Fruit fly (Drosophila melanogaster) whole organism, embryonic: ENCODE results near the gene CG5910.

ENCODE experiments used
- Asciz ChIP-seq: fragments of 200-800 bp; sonication (Bioruptor generic); optimal IDR thresholded peaks from 2 replicates; lab custom pipeline; 2017; ENCODE audit warnings: missing biosample characterization, mild to moderate bottlenecking, missing genetic modification characterization, missing genetic modification reagents
- CG10274 ChIP-seq: fragments of 200-800 bp; sonication (Bioruptor generic); optimal IDR thresholded peaks from 3 replicates; lab custom pipeline; 2017; ENCODE audit warnings: missing biosample characterization, mild to moderate bottlenecking, missing genetic modification characterization
- CG11085 ChIP-seq: fragments of 200-800 bp; sonication (Bioruptor generic); IDR thresholded peaks from 2 replicates; pipeline ENCODE4 v1.3.6; 2022; ENCODE audit warnings: missing biosample characterization, missing genetic modification characterization
- CG11456 ChIP-seq: fragments of 200-800 bp; sonication (Bioruptor generic); IDR thresholded peaks from 3 replicates; pipeline ENCODE4 v1.3.6; 2022; ENCODE audit warnings: missing biosample characterization, missing genetic modification characterization
- CG11696 ChIP-seq: fragments of 200-800 bp; sonication (Bioruptor generic); IDR thresholded peaks from 2 replicates; pipeline ENCODE4 v1.3.6; 2022; ENCODE audit warnings: missing biosample characterization, missing genetic modification characterization
- CG12391 ChIP-seq: fragments of 200-800 bp; sonication (Bioruptor generic); optimal IDR thresholded peaks from 3 replicates; lab custom pipeline; 2018; ENCODE audit warnings: missing biosample characterization, mild to moderate bottlenecking, missing genetic modification characterization, moderate library complexity
- CG12659 ChIP-seq: fragments of 200-800 bp; sonication (Bioruptor generic); optimal IDR thresholded peaks from 3 replicates; lab custom pipeline; 2017; ENCODE audit warnings: mild to moderate bottlenecking, missing biosample characterization, missing genetic modification reagents, missing genetic modification characterization
- CG13296 ChIP-seq: fragments of 200-800 bp; sonication (Bioruptor generic); optimal IDR thresholded peaks from 3 replicates; lab custom pipeline; 2018; ENCODE audit warnings: missing biosample characterization, mild to moderate bottlenecking, missing genetic modification characterization
- CG14710 ChIP-seq: fragments of 200-800 bp; sonication (Bioruptor generic); optimal IDR thresholded peaks from 3 replicates; lab custom pipeline; 2019; ENCODE audit warnings: missing biosample characterization, mild to moderate bottlenecking, missing genetic modification characterization, moderate library complexity
- CG15269 ChIP-seq: fragments of 200-800 bp; sonication (Bioruptor generic); optimal IDR thresholded peaks from 2 replicates; lab custom pipeline; 2018; ENCODE audit warnings: missing biosample characterization, mild to moderate bottlenecking, missing genetic modification characterization, moderate library complexity
- CG17612 ChIP-seq: fragments of 200-800 bp; sonication (Bioruptor generic); IDR thresholded peaks from 2 replicates; pipeline ENCODE4 v1.3.6; 2022; ENCODE audit warnings: missing biosample characterization, missing genetic modification characterization
- CG17802 ChIP-seq: fragments of 200-800 bp; sonication (Bioruptor generic); optimal IDR thresholded peaks from 2 replicates; lab custom pipeline; 2018; ENCODE audit warnings: missing biosample characterization, mild to moderate bottlenecking, missing genetic modification characterization, moderate library complexity
- CG18262 ChIP-seq: fragments of 200-800 bp; optimal IDR thresholded peaks from 3 replicates; lab custom pipeline; 2019; ENCODE audit warnings: missing biosample characterization, mild to moderate bottlenecking, missing genetic modification characterization, moderate library complexity
- CG18619 ChIP-seq: fragments of 200-800 bp; sonication (Bioruptor generic); optimal IDR thresholded peaks from 3 replicates; lab custom pipeline; 2017; ENCODE audit warnings: missing biosample characterization, mild to moderate bottlenecking, missing genetic modification characterization
- CG2202 ChIP-seq: fragments of 200-800 bp; sonication (Bioruptor generic); optimal IDR thresholded peaks from 2 replicates; lab custom pipeline; 2018; ENCODE audit warnings: missing biosample characterization, mild to moderate bottlenecking, missing genetic modification characterization
- CG3281 ChIP-seq: fragments of 200-800 bp; sonication (Bioruptor generic); optimal IDR thresholded peaks from 3 replicates; lab custom pipeline; 2017; ENCODE audit warnings: missing biosample characterization, mild to moderate bottlenecking, missing genetic modification characterization
- CG6175 ChIP-seq: fragments of 200-800 bp; sonication (Bioruptor generic); IDR thresholded peaks from 3 replicates; pipeline ENCODE4 v1.3.6; 2022; ENCODE audit warnings: missing biosample characterization, missing genetic modification characterization
- CG8765 ChIP-seq: fragments of 200-800 bp; sonication (Bioruptor generic); IDR thresholded peaks from 2 replicates; pipeline ENCODE4 v1.3.6; 2022; ENCODE audit warnings: missing biosample characterization, missing genetic modification characterization
- CG9797 ChIP-seq: fragments of 200-800 bp; sonication (Bioruptor generic); optimal IDR thresholded peaks from 3 replicates; lab custom pipeline; 2018; ENCODE audit warnings: missing biosample characterization, mild to moderate bottlenecking, missing genetic modification characterization
- Dip3 ChIP-seq: fragments of 200-800 bp; sonication (Bioruptor generic); optimal IDR thresholded peaks from 3 replicates; lab custom pipeline; 2016; ENCODE audit warnings: missing biosample characterization, missing genetic modification characterization
- ERR ChIP-seq: fragments of 200-800 bp; sonication (Bioruptor generic); optimal IDR thresholded peaks from 2 replicates; lab custom pipeline; 2016; ENCODE audit warnings: missing biosample characterization, missing genetic modification characterization
- Eip74EF ChIP-seq, 2 experiments: fragments of 200-800 bp in 1 of 2; fragments of >200 bp in 1 of 2; sonication (Bioruptor generic) in 1 of 2; optimal IDR thresholded peaks; 2 replicates each; lab custom pipeline; 2017 to 2019; ENCODE audit warnings: missing biosample characterization in 2 of 2, missing genetic modification characterization in 2 of 2, mild to moderate bottlenecking in 1 of 2, moderate library complexity in 1 of 2
- Ets65A ChIP-seq: fragments of 200-800 bp; sonication (Bioruptor generic); peaks from one replicate; lab custom pipeline; 2016; ENCODE audit warnings: missing biosample characterization, missing genetic modification characterization
- Fer1 ChIP-seq: fragments of 200-800 bp; sonication (Bioruptor generic); optimal IDR thresholded peaks from 2 replicates; lab custom pipeline; 2017; ENCODE audit warnings: missing biosample characterization, mild to moderate bottlenecking, missing genetic modification characterization
- Fer3 ChIP-seq: fragments of 200-800 bp; sonication (Bioruptor generic); optimal IDR thresholded peaks from 2 replicates; lab custom pipeline; 2018; ENCODE audit warnings: missing biosample characterization, mild to moderate bottlenecking, missing genetic modification characterization, moderate library complexity
- Hey ChIP-seq: fragments of 200-800 bp; sonication (Bioruptor generic); optimal IDR thresholded peaks from 3 replicates; lab custom pipeline; 2018; ENCODE audit warnings: missing biosample characterization, mild to moderate bottlenecking, missing genetic modification characterization
- Hsf ChIP-seq: fragments of 200-800 bp; sonication (Bioruptor generic); optimal IDR thresholded peaks from 3 replicates; lab custom pipeline; 2016; ENCODE audit warnings: missing biosample characterization, missing genetic modification characterization
- Neu2 ChIP-seq: fragments of 200-800 bp; sonication (Bioruptor generic); optimal IDR thresholded peaks from 3 replicates; lab custom pipeline; 2016; ENCODE audit warnings: missing biosample characterization, missing genetic modification characterization, borderline replicate concordance
- Poxn ChIP-seq: fragments of 200-800 bp; sonication (Bioruptor generic); IDR thresholded peaks from 2 replicates; pipeline ENCODE4 v1.3.6; 2022; ENCODE audit warnings: missing biosample characterization, missing genetic modification characterization
- Sry-δ ChIP-seq: fragments of 200-800 bp; sonication (Bioruptor generic); optimal IDR thresholded peaks from 2 replicates; lab custom pipeline; 2016; ENCODE audit warnings: missing biosample characterization, missing genetic modification characterization
- br ChIP-seq: fragments of >200 bp; optimal IDR thresholded peaks from 2 replicates; lab custom pipeline; 2017
- cad ChIP-seq: fragments of >200 bp; optimal IDR thresholded peaks from 2 replicates; lab custom pipeline; 2017; ENCODE audit warnings: missing biosample characterization, missing genetic modification characterization
- cwo ChIP-seq: fragments of 200-800 bp; sonication (Bioruptor generic); optimal IDR thresholded peaks from 3 replicates; lab custom pipeline; 2017; ENCODE audit warnings: missing biosample characterization, missing genetic modification characterization, mild to moderate bottlenecking, moderate library complexity, missing genetic modification reagents
- da ChIP-seq: fragments of 200-800 bp; sonication (Bioruptor generic); optimal IDR thresholded peaks from 2 replicates; lab custom pipeline; 2016; ENCODE audit warnings: missing biosample characterization, missing genetic modification characterization
- danr ChIP-seq: fragments of 200-800 bp; sonication (Bioruptor generic); IDR thresholded peaks from 2 replicates; pipeline ENCODE4 v1.3.6; 2022; ENCODE audit warnings: missing biosample characterization, missing genetic modification characterization
- dpn ChIP-seq, 2 experiments: fragments of 200-800 bp; sonication (Bioruptor generic); optimal IDR thresholded peaks; 3 replicates each; lab custom pipeline; 2016; ENCODE audit warnings: missing biosample characterization in 2 of 2, missing genetic modification characterization in 2 of 2
- gem ChIP-seq: fragments of 200-800 bp; sonication (Bioruptor generic); optimal IDR thresholded peaks from 2 replicates; lab custom pipeline; 2019; ENCODE audit warnings: missing biosample characterization, mild to moderate bottlenecking, missing genetic modification characterization, moderate library complexity
- ham ChIP-seq: fragments of 200-800 bp; sonication (Bioruptor generic); IDR thresholded peaks from 2 replicates; pipeline ENCODE4 v1.3.6; 2022; ENCODE audit warnings: missing biosample characterization, missing genetic modification characterization
- her ChIP-seq: fragments of 200-800 bp; sonication (Bioruptor generic); optimal IDR thresholded peaks from 2 replicates; lab custom pipeline; 2016; ENCODE audit warnings: missing biosample characterization, missing genetic modification characterization
- insv ChIP-seq, 2 experiments: fragments of 200-800 bp; sonication (Bioruptor generic); optimal IDR thresholded peaks; 3 replicates each; lab custom pipeline; 2016 to 2018; ENCODE audit warnings: missing biosample characterization in 2 of 2, missing genetic modification characterization in 2 of 2
- kah ChIP-seq: fragments of 200-800 bp; sonication (Bioruptor generic); optimal IDR thresholded peaks from 2 replicates; lab custom pipeline; 2018; ENCODE audit warnings: missing biosample characterization, mild to moderate bottlenecking, missing genetic modification characterization
- maf-S ChIP-seq: fragments of 200-800 bp; sonication (Bioruptor generic); optimal IDR thresholded peaks from 2 replicates; lab custom pipeline; 2016; ENCODE audit warnings: missing biosample characterization, missing genetic modification characterization
- nerfin-2 ChIP-seq: fragments of 200-800 bp; sonication (Bioruptor generic); IDR thresholded peaks from 2 replicates; pipeline ENCODE4 v1.3.6; 2022; ENCODE audit warnings: missing biosample characterization, missing genetic modification characterization; ENCODE audit not compliant: partially characterized antibody
- schlank ChIP-seq: fragments of 200-800 bp; sonication (Bioruptor generic); optimal IDR thresholded peaks from 2 replicates; lab custom pipeline; 2018; ENCODE audit warnings: missing biosample characterization, mild to moderate bottlenecking, missing genetic modification characterization
- shn ChIP-seq: fragments of 200-800 bp; sonication (Bioruptor generic); optimal IDR thresholded peaks from 3 replicates; lab custom pipeline; 2016; ENCODE audit warnings: missing biosample characterization, missing genetic modification characterization
- ssp ChIP-seq: fragments of 200-800 bp; sonication (Bioruptor generic); IDR thresholded peaks from 2 replicates; pipeline ENCODE4 v1.3.6; 2022; ENCODE audit warnings: missing biosample characterization, missing genetic modification characterization
- twi ChIP-seq: fragments of 200-800 bp; optimal IDR thresholded peaks from 2 replicates; lab custom pipeline; 2019; ENCODE audit warnings: missing biosample characterization, mild to moderate bottlenecking, missing genetic modification characterization, moderate library complexity
- wor ChIP-seq: fragments of 200-800 bp; sonication (Bioruptor generic); IDR thresholded peaks from 2 replicates; pipeline ENCODE4 v1.3.6; 2022; ENCODE audit warnings: missing biosample characterization, missing genetic modification characterization
- zen ChIP-seq: fragments of 200-800 bp; sonication (Bioruptor generic); optimal IDR thresholded peaks from 3 replicates; lab custom pipeline; 2018; ENCODE audit warnings: missing biosample characterization, mild to moderate bottlenecking, missing genetic modification characterization, moderate library complexity

CG5910 gene

DNA sequence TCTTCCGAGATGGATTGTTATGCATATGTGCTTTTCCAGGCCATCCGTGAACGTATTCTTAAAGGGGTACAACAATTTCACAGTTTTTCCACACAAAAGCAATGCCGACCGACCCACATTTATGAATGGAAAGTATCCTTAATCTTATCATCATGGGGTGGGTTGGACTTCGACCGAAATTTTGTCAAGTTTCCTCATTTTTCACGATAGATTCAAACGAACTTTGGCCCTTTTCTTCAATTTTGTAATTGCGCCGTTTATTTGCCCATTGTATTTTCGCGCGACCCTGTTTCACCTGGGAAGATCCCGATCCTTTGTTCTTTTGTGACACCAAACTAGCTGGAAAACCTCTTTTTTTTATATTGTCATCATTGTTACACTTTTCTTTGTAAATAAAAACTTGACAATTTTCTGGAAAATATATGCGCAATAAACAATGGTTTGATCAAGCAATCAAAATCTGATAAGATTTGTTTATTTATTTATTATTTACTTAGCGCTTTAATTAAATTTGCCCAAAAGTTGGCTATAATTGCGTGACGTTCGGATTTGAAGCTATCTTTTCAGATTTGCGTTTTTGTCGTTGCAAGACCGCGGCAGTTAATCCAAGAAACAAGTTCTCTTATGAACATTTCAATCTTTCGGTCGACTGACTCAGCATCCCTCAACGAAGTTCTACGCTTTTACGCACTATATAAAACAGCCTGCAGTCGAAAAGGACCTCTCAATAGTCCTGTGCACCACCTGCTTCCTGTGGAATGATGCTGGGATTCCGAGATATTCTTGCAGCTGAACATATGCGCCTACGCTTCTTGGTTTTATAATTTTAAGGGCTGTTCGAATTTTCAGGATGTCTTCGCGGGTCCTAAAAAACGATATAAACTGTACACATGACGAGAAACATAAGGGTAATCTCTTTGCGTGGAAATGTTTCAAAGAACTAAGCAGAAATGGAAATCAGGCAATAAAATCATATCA is 36.0 kb upstream of the CG5910 start (continued):
- no peak for TF ChIP-seq CG9797
- no peak for TF ChIP-seq Ets65A (GFP tag; lab: Kevin White, UChicago)
- TF ChIP-seq gem: peak; percentile 30
- no peak for TF ChIP-seq ham (GFP tag; lab: Robert Waterston, UW)
- no peak for TF ChIP-seq CG6175 (GFP tag; lab: Robert Waterston, UW)
- no peak for TF ChIP-seq da (GFP tag; lab: Kevin White, UChicago)
- peak; percentile 71 for TF ChIP-seq CG17802
- TF ChIP-seq Hey (tag; lab: Kevin White, UChicago): no peak
- TF ChIP-seq shn (GFP tag; lab: Kevin White, UChicago): no peak
- peak; percentile 57 for TF ChIP-seq Asciz (GFP tag; lab: Kevin White, UChicago)
- no peak for TF ChIP-seq wor (GFP tag; lab: Robert Waterston, UW)
- TF ChIP-seq ssp (GFP tag; lab: Robert Waterston, UW): no peak
- TF ChIP-seq CG10274 (GFP tag; lab: Kevin White, UChicago): no peak
- TF ChIP-seq cwo (GFP tag; lab: Kevin White, UChicago): no peak
- TF ChIP-seq Eip74EF (GFP tag; optimal IDR thresholded peaks at IDR 0.05; lab: Kevin White, UChicago): peak in 1 of 2 experiments; percentile 26
- TF ChIP-seq Sry-δ (GFP tag; lab: Kevin White, UChicago): no peak
- no peak for TF ChIP-seq danr (GFP tag; lab: Robert Waterston, UW)
- TF ChIP-seq CG2202 (tag; lab: Kevin White, UChicago): no peak
- TF ChIP-seq Dip3 (GFP tag; lab: Kevin White, UChicago): no peak
- no peak for TF ChIP-seq CG12391 (tag; lab: Kevin White, UChicago)
- TF ChIP-seq nerfin-2 (GFP tag; lab: Robert Waterston, UW): no peak
- TF ChIP-seq twi (tag; lab: Kevin White, UChicago): peak; percentile 65
- TF ChIP-seq dpn (GFP tag; optimal IDR thresholded peaks at IDR 0.05; lab: Kevin White, UChicago): no peak
- no peak for TF ChIP-seq her (GFP tag; lab: Kevin White, UChicago)
- no peak for TF ChIP-seq CG14710
- no peak for TF ChIP-seq cad (GFP tag; lab: Kevin White, UChicago)
- TF ChIP-seq Neu2 (GFP tag; lab: Kevin White, UChicago): no peak
- TF ChIP-seq CG8765 (GFP tag; lab: Robert Waterston, UW): no peak
- no peak for TF ChIP-seq kah (GFP tag; lab: Kevin White, UChicago)
- no peak for TF ChIP-seq br (lab: Kevin White, UChicago)
- TF ChIP-seq zen (tag; lab: Kevin White, UChicago): no peak
- peak; percentile 9 for TF ChIP-seq CG12659 (GFP tag; lab: Kevin White, UChicago)
- TF ChIP-seq CG11696: no peak
- peak; percentile 25 for TF ChIP-seq CG15269 (tag; lab: Kevin White, UChicago)
- no peak for TF ChIP-seq Hsf
- peak; percentile 24 for TF ChIP-seq Fer3
- TF ChIP-seq CG11085 (GFP tag; lab: Robert Waterston, UW): no peak
- no peak for TF ChIP-seq CG17612
- no peak for TF ChIP-seq CG18619 (GFP tag; lab: Kevin White, UChicago)
- no peak for TF ChIP-seq ERR (GFP tag; lab: Kevin White, UChicago)
- TF ChIP-seq Fer1 (GFP tag; lab: Kevin White, UChicago): peak; percentile 71
- no peak for TF ChIP-seq Poxn (GFP tag; lab: Robert Waterston, UW)
- TF ChIP-seq CG13296 (GFP tag; lab: Kevin White, UChicago): peak; percentile 73
- peak; percentile 43 for TF ChIP-seq CG3281 (GFP tag; lab: Kevin White, UChicago)
- no peak for TF ChIP-seq CG11456 (GFP tag; lab: Robert Waterston, UW)
- TF ChIP-seq insv (GFP tag; optimal IDR thresholded peaks at IDR 0.05; lab: Kevin White, UChicago): no peak
- peak; percentile 36 for TF ChIP-seq schlank (tag; lab: Kevin White, UChicago)
- TF ChIP-seq CG18262 (tag; lab: Kevin White, UChicago): no peak
- no peak for TF ChIP-seq maf-S (GFP tag; lab: Kevin White, UChicago)
